Fruit fly (Drosophila melanogaster) whole organism, embryonic: ENCODE results near the gene CG3534.

Source experiments
- Abd-B ChIP-seq: fragments of 200-800 bp; sonication (Bioruptor generic); optimal IDR thresholded peaks from 2 replicates; lab custom pipeline; 2018; ENCODE audit warnings: missing biosample characterization, mild to moderate bottlenecking, missing genetic modification characterization, moderate library complexity
- Ada2b ChIP-seq: fragments of 200-800 bp; sonication (Bioruptor generic); IDR thresholded peaks from 2 replicates; pipeline ENCODE4 v1.3.6; 2022; ENCODE audit warnings: missing biosample characterization, missing genetic modification characterization
- CG10274 ChIP-seq: fragments of 200-800 bp; sonication (Bioruptor generic); optimal IDR thresholded peaks from 3 replicates; lab custom pipeline; 2017; ENCODE audit warnings: missing biosample characterization, mild to moderate bottlenecking, missing genetic modification characterization
- CG11247 ChIP-seq: fragments of 200-800 bp; sonication (Bioruptor generic); IDR thresholded peaks from 2 replicates; pipeline ENCODE4 v1.3.6; 2022; ENCODE audit warnings: missing biosample characterization, missing genetic modification characterization
- CG11695 ChIP-seq: fragments of 200-800 bp; sonication (Bioruptor generic); IDR thresholded peaks from 3 replicates; pipeline ENCODE4 v1.3.6; 2022; ENCODE audit warnings: missing biosample characterization, missing genetic modification characterization
- CG13287 ChIP-seq: fragments of 200-800 bp; sonication (Bioruptor generic); IDR thresholded peaks from 2 replicates; pipeline ENCODE4 v1.3.6; 2022; ENCODE audit warnings: missing biosample characterization, missing genetic modification characterization; ENCODE audit not compliant: partially characterized antibody
- CG14014 ChIP-seq: fragments of 200-800 bp; sonication (Bioruptor generic); IDR thresholded peaks from 2 replicates; pipeline ENCODE4 v1.3.6; 2022; ENCODE audit warnings: missing biosample characterization, missing genetic modification characterization
- CG14050 ChIP-seq: fragments of 200-800 bp; sonication (Bioruptor generic); IDR thresholded peaks from 3 replicates; pipeline ENCODE4 v1.3.6; 2022; ENCODE audit warnings: missing biosample characterization, missing genetic modification characterization
- CG15269 ChIP-seq: fragments of 200-800 bp; sonication (Bioruptor generic); optimal IDR thresholded peaks from 2 replicates; lab custom pipeline; 2018; ENCODE audit warnings: missing biosample characterization, mild to moderate bottlenecking, missing genetic modification characterization, moderate library complexity
- CG1602 ChIP-seq: fragments of 200-800 bp; sonication (Bioruptor generic); optimal IDR thresholded peaks from 3 replicates; lab custom pipeline; 2016; ENCODE audit warnings: missing biosample characterization, missing genetic modification characterization
- CG17328 ChIP-seq: fragments of 200-800 bp; sonication (Bioruptor generic); IDR thresholded peaks from 2 replicates; pipeline ENCODE4 v1.3.6; 2022; ENCODE audit warnings: missing biosample characterization, missing genetic modification characterization
- CG17385 ChIP-seq: fragments of 200-800 bp; sonication (Bioruptor generic); optimal IDR thresholded peaks from 3 replicates; lab custom pipeline; 2018; ENCODE audit warnings: missing biosample characterization, mild to moderate bottlenecking, missing genetic modification characterization
- CG1792 ChIP-seq: fragments of 200-800 bp; sonication (Bioruptor generic); optimal IDR thresholded peaks from 2 replicates; lab custom pipeline; 2016; ENCODE audit warnings: missing biosample characterization, missing genetic modification characterization
- CG18262 ChIP-seq: fragments of 200-800 bp; optimal IDR thresholded peaks from 3 replicates; lab custom pipeline; 2019; ENCODE audit warnings: missing biosample characterization, mild to moderate bottlenecking, missing genetic modification characterization, moderate library complexity
- CG2712 ChIP-seq: fragments of 200-800 bp; optimal IDR thresholded peaks from 3 replicates; lab custom pipeline; 2019; ENCODE audit warnings: missing biosample characterization, mild to moderate bottlenecking, missing genetic modification characterization, moderate library complexity
- CG30403 ChIP-seq: fragments of 200-800 bp; sonication (Bioruptor generic); optimal IDR thresholded peaks from 3 replicates; lab custom pipeline; 2016; ENCODE audit warnings: missing biosample characterization, missing genetic modification characterization
- CG3281 ChIP-seq: fragments of 200-800 bp; sonication (Bioruptor generic); optimal IDR thresholded peaks from 3 replicates; lab custom pipeline; 2017; ENCODE audit warnings: missing biosample characterization, mild to moderate bottlenecking, missing genetic modification characterization
- CG6689 ChIP-seq: fragments of 200-800 bp; sonication (Bioruptor generic); IDR thresholded peaks from 2 replicates; pipeline ENCODE4 v1.3.6; 2022; ENCODE audit warnings: missing biosample characterization, missing genetic modification characterization
- CG6765 ChIP-seq: fragments of 200-800 bp; sonication (Bioruptor generic); optimal IDR thresholded peaks from 3 replicates; lab custom pipeline; 2017; ENCODE audit warnings: missing biosample characterization, mild to moderate bottlenecking, missing genetic modification characterization
- CG7745 ChIP-seq: fragments of 200-800 bp; sonication (Bioruptor generic); optimal IDR thresholded peaks from 2 replicates; lab custom pipeline; 2018; ENCODE audit warnings: missing biosample characterization, mild to moderate bottlenecking, missing genetic modification characterization, moderate library complexity
- CG7839 ChIP-seq: fragments of 200-800 bp; sonication (Bioruptor generic); optimal IDR thresholded peaks from 3 replicates; lab custom pipeline; 2018; ENCODE audit warnings: missing biosample characterization, mild to moderate bottlenecking, missing genetic modification characterization, moderate library complexity
- CG7987 ChIP-seq: fragments of 200-800 bp; sonication (Bioruptor generic); optimal IDR thresholded peaks from 2 replicates; lab custom pipeline; 2018; ENCODE audit warnings: missing biosample characterization, mild to moderate bottlenecking, missing genetic modification characterization, moderate library complexity
- CG9437 ChIP-seq: fragments of 200-800 bp; sonication (Bioruptor generic); optimal IDR thresholded peaks from 2 replicates; lab custom pipeline; 2018; ENCODE audit warnings: missing biosample characterization, mild to moderate bottlenecking, missing genetic modification characterization
- CTCF ChIP-seq: fragments of 200-800 bp; sonication (Bioruptor generic); optimal IDR thresholded peaks from 2 replicates; lab custom pipeline; 2017; ENCODE audit warnings: missing biosample characterization, mild to moderate bottlenecking, missing genetic modification characterization, moderate library complexity
- Dfd ChIP-seq, 2 experiments: fragments of >200 bp; optimal IDR thresholded peaks; 2 replicates each; lab custom pipeline; 2017; ENCODE audit warnings: missing biosample characterization in 2 of 2, missing genetic modification characterization in 2 of 2
- Dref ChIP-seq: fragments of 200-800 bp; sonication (Bioruptor generic); IDR thresholded peaks from 2 replicates; pipeline ENCODE4 v1.3.6; 2022; ENCODE audit warnings: missing biosample characterization, missing genetic modification characterization
- E2f1 ChIP-seq: fragments of 200-800 bp; sonication (Bioruptor generic); IDR thresholded peaks from 2 replicates; pipeline ENCODE4 v1.3.6; 2022; ENCODE audit warnings: missing biosample characterization, missing genetic modification characterization
- Kr ChIP-seq: fragments of 200-800 bp; sonication (Bioruptor generic); optimal IDR thresholded peaks from 2 replicates; lab custom pipeline; 2017; ENCODE audit warnings: missing biosample characterization, mild to moderate bottlenecking, missing genetic modification characterization
- NFAT ChIP-seq: fragments of 200-800 bp; sonication (Bioruptor generic); IDR thresholded peaks from 2 replicates; pipeline ENCODE4 v1.3.6; 2022; ENCODE audit warnings: missing biosample characterization, missing genetic modification characterization
- Sox100B ChIP-seq: fragments of 200-800 bp; sonication (Bioruptor generic); optimal IDR thresholded peaks from 3 replicates; lab custom pipeline; 2018; ENCODE audit warnings: missing biosample characterization, mild to moderate bottlenecking, missing genetic modification characterization
- Sox102F ChIP-seq: fragments of 200-800 bp; sonication (Bioruptor generic); optimal IDR thresholded peaks from 2 replicates; lab custom pipeline; 2018; ENCODE audit warnings: missing biosample characterization, mild to moderate bottlenecking, missing genetic modification characterization, moderate library complexity
- Sry-β ChIP-seq: fragments of 200-800 bp; sonication (Bioruptor generic); optimal IDR thresholded peaks from 2 replicates; lab custom pipeline; 2018; ENCODE audit warnings: missing biosample characterization, mild to moderate bottlenecking, missing genetic modification characterization, moderate library complexity
- Tbp ChIP-seq: fragments of >200 bp; optimal IDR thresholded peaks from 2 replicates; lab custom pipeline; 2018; ENCODE audit warnings: missing biosample characterization, missing genetic modification characterization
- Usf ChIP-seq: fragments of 200-800 bp; sonication (Bioruptor generic); optimal IDR thresholded peaks from 2 replicates; lab custom pipeline; 2017; ENCODE audit warnings: missing genotype, missing biosample characterization, missing genetic modification characterization
- br ChIP-seq: fragments of >200 bp; optimal IDR thresholded peaks from 2 replicates; lab custom pipeline; 2017
- bsh ChIP-seq, 2 experiments: fragments of 200-800 bp; sonication (Bioruptor generic); optimal IDR thresholded peaks; 2 replicates each; lab custom pipeline; 2017 to 2018; ENCODE audit warnings: mild to moderate bottlenecking in 2 of 2, missing biosample characterization in 2 of 2, missing genetic modification characterization in 2 of 2, moderate library complexity in 1 of 2
- cas ChIP-seq: fragments of 200-800 bp; sonication (Bioruptor generic); IDR thresholded peaks from 2 replicates; pipeline ENCODE4 v1.3.6; 2022; ENCODE audit warnings: missing biosample characterization, missing genetic modification characterization
- fu2 ChIP-seq: fragments of 200-800 bp; sonication (Bioruptor generic); optimal IDR thresholded peaks from 2 replicates; lab custom pipeline; 2016; ENCODE audit warnings: missing biosample characterization, missing genetic modification characterization
- grn ChIP-seq: fragments of 200-800 bp; sonication (Bioruptor generic); optimal IDR thresholded peaks from 3 replicates; lab custom pipeline; 2017; ENCODE audit warnings: missing biosample characterization, missing genetic modification characterization
- ham ChIP-seq: fragments of 200-800 bp; sonication (Bioruptor generic); IDR thresholded peaks from 2 replicates; pipeline ENCODE4 v1.3.6; 2022; ENCODE audit warnings: missing biosample characterization, missing genetic modification characterization
- hbn ChIP-seq: fragments of 200-800 bp; sonication (Bioruptor generic); IDR thresholded peaks from 2 replicates; pipeline ENCODE4 v1.3.6; 2022; ENCODE audit warnings: missing biosample characterization, missing genetic modification characterization; ENCODE audit not compliant: partially characterized antibody
- odd ChIP-seq: fragments of 200-800 bp; sonication (Bioruptor generic); optimal IDR thresholded peaks from 2 replicates; lab custom pipeline; 2017; ENCODE audit warnings: missing biosample characterization, mild to moderate bottlenecking, missing genetic modification characterization
- pzg ChIP-seq: fragments of 200-800 bp; sonication (Bioruptor generic); optimal IDR thresholded peaks from 3 replicates; lab custom pipeline; 2018; ENCODE audit warnings: missing biosample characterization, mild to moderate bottlenecking, missing genetic modification characterization, moderate library complexity
- tgo ChIP-seq: fragments of 200-800 bp; sonication (Bioruptor generic); IDR thresholded peaks from 3 replicates; pipeline ENCODE4 v1.3.6; 2022; ENCODE audit warnings: missing biosample characterization, missing genetic modification characterization
- ttk ChIP-seq: fragments of 200-800 bp; sonication (Bioruptor generic); IDR thresholded peaks from 2 replicates; pipeline ENCODE4 v2.1.2; 2022; ENCODE audit warnings: missing biosample characterization, missing genetic modification characterization
- vfl ChIP-seq: fragments of 200-800 bp; sonication (Bioruptor generic); optimal IDR thresholded peaks from 2 replicates; lab custom pipeline; 2016; ENCODE audit warnings: missing biosample characterization, missing genetic modification characterization
- vnd ChIP-seq: fragments of 200-800 bp; sonication (Bioruptor generic); IDR thresholded peaks from 3 replicates; pipeline ENCODE4 v1.3.6; 2022; ENCODE audit warnings: missing biosample characterization, missing genetic modification characterization; ENCODE audit not compliant: partially characterized antibody
- z ChIP-seq: fragments of 200-800 bp; sonication (Bioruptor generic); IDR thresholded peaks from 3 replicates; pipeline ENCODE4 v1.3.6; 2022; ENCODE audit warnings: missing biosample characterization, missing genetic modification characterization
- zen2 ChIP-seq: fragments of 200-800 bp; sonication (Bioruptor generic); IDR thresholded peaks from 3 replicates; pipeline ENCODE4 v1.3.6; 2022; ENCODE audit warnings: missing biosample characterization, missing genetic modification characterization; ENCODE audit not compliant: partially characterized antibody

CG3534 gene

dm6 chr3R:16969361-16970355, 26.6 kb upstream of the CG3534 start (continued):
- TF ChIP-seq Dfd (GFP tag; optimal IDR thresholded peaks at IDR 0.05; lab: Kevin White, UChicago) = no peak
- TF ChIP-seq grn (GFP tag; lab: Kevin White, UChicago) = peak; percentile 67
- TF ChIP-seq fu2 (GFP tag; lab: Kevin White, UChicago) = no peak
- no peak; the same call in 1 of the 2 replicates for TF ChIP-seq CG11247 (GFP tag; lab: Robert Waterston, UW)
- TF ChIP-seq Ada2b = peak; percentile 44; the same call in 1 of the 2 replicates
- no peak for TF ChIP-seq ttk (GFP tag; lab: Robert Waterston, UW)
- peak; percentile 44 for TF ChIP-seq CG6689 (GFP tag; lab: Robert Waterston, UW)
- TF ChIP-seq CG18262 (tag; lab: Kevin White, UChicago) = peak; percentile 77
- TF ChIP-seq Sox102F (GFP tag; lab: Kevin White, UChicago) = no peak
- peak; percentile 90 for TF ChIP-seq E2f1 (GFP tag; lab: Robert Waterston, UW)
- no peak for TF ChIP-seq vnd
- TF ChIP-seq Kr (GFP tag; lab: Kevin White, UChicago) = no peak
- no peak for TF ChIP-seq CG10274 (GFP tag; lab: Kevin White, UChicago)
- TF ChIP-seq Sox100B (GFP tag; lab: Kevin White, UChicago) = peak; percentile 64
- TF ChIP-seq bsh (GFP tag; optimal IDR thresholded peaks at IDR 0.05; lab: Kevin White, UChicago) = peak in 1 of 2 experiments; percentile 76
- TF ChIP-seq Sry-β (GFP tag; lab: Kevin White, UChicago) = no peak
- no peak for TF ChIP-seq odd (GFP tag; lab: Kevin White, UChicago)
- peak; percentile 69; the same call in 1 of the 2 replicates for TF ChIP-seq NFAT (GFP tag; lab: Robert Waterston, UW)
- TF ChIP-seq z (GFP tag; lab: Robert Waterston, UW) = no peak; the same call in 2 of the 3 replicates
- TF ChIP-seq CG2712 = peak; percentile 78
- peak; percentile 8 for TF ChIP-seq CG9437
- TF ChIP-seq CG3281 = no peak
- TF ChIP-seq vfl (GFP tag; lab: Kevin White, UChicago) = no peak
- peak; percentile 26 for TF ChIP-seq CG7987
- TF ChIP-seq Dref (GFP tag; lab: Robert Waterston, UW) = no peak
- TF ChIP-seq pzg (GFP tag; lab: Kevin White, UChicago) = peak; percentile 38
- TF ChIP-seq Abd-B (GFP tag; lab: Kevin White, UChicago) = peak; percentile 74
- no peak for TF ChIP-seq zen2
- TF ChIP-seq CG7745 (tag; lab: Kevin White, UChicago) = no peak
- TF ChIP-seq CG13287 (GFP tag; lab: Robert Waterston, UW) = no peak
- peak; percentile 77 for TF ChIP-seq CG7839 (tag; lab: Kevin White, UChicago)
- TF ChIP-seq Usf = no peak
- TF ChIP-seq hbn (GFP tag; lab: Robert Waterston, UW) = no peak
- TF ChIP-seq CG14050 = peak; percentile 31; the same call in 1 of the 3 replicates
- no peak for TF ChIP-seq cas
- no peak for TF ChIP-seq Tbp (GFP tag; lab: Kevin White, UChicago)
- TF ChIP-seq CG17385 (GFP tag; lab: Kevin White, UChicago) = no peak
- peak; percentile 71 for TF ChIP-seq CG30403 (GFP tag; lab: Kevin White, UChicago)
- TF ChIP-seq CG1602 (GFP tag; lab: Kevin White, UChicago) = peak; percentile 50
- peak; percentile 97 for TF ChIP-seq CTCF (GFP tag; lab: Kevin White, UChicago)
- no peak for TF ChIP-seq CG15269
- TF ChIP-seq br (lab: Kevin White, UChicago) = no peak
- peak; percentile 55 for TF ChIP-seq CG6765 (GFP tag; lab: Kevin White, UChicago)
- no peak for TF ChIP-seq CG1792 (GFP tag; lab: Kevin White, UChicago)
- peak; percentile 66 for TF ChIP-seq tgo
- peak; percentile 69 for TF ChIP-seq CG17328 (GFP tag; lab: Robert Waterston, UW)
- TF ChIP-seq CG14014 (GFP tag; lab: Robert Waterston, UW) = peak; percentile 69
- peak; percentile 54; the same call in 1 of the 3 replicates for TF ChIP-seq CG11695
- TF ChIP-seq ham = no peak
